Fruit fly (Drosophila melanogaster) whole organism, embryonic: ENCODE measurements around the gene Uba5.

Experiments used
- Atf3 ChIP-seq: fragments of 200-800 bp; sonication (Bioruptor generic); optimal IDR thresholded peaks from 3 replicates; lab custom pipeline; 2016; ENCODE audit warnings: missing biosample characterization, missing genetic modification characterization
- Bgb ChIP-seq: fragments of 200-800 bp; sonication (Bioruptor generic); IDR thresholded peaks from 2 replicates; pipeline ENCODE4 v1.3.6; 2022; ENCODE audit warnings: missing biosample characterization, missing genetic modification characterization; ENCODE audit not compliant: partially characterized antibody
- CG12744 ChIP-seq: fragments of 200-800 bp; sonication (Bioruptor generic); optimal IDR thresholded peaks from 2 replicates; lab custom pipeline; 2016; ENCODE audit warnings: missing biosample characterization, missing genetic modification characterization
- CG14860 ChIP-seq: fragments of 200-800 bp; sonication (Bioruptor generic); IDR thresholded peaks from 3 replicates; pipeline ENCODE4 v1.3.6; 2022; ENCODE audit warnings: missing biosample characterization, missing genetic modification characterization; ENCODE audit not compliant: partially characterized antibody
- CG1529 ChIP-seq: fragments of 200-800 bp; sonication (Bioruptor generic); optimal IDR thresholded peaks from 3 replicates; lab custom pipeline; 2018; ENCODE audit warnings: missing biosample characterization, missing genetic modification characterization
- CG31224 ChIP-seq: fragments of 200-800 bp; sonication (Bioruptor generic); IDR thresholded peaks from 2 replicates; pipeline ENCODE4 v1.3.6; 2022; ENCODE audit warnings: missing biosample characterization, missing genetic modification characterization
- CG3281 ChIP-seq: fragments of 200-800 bp; sonication (Bioruptor generic); optimal IDR thresholded peaks from 3 replicates; lab custom pipeline; 2017; ENCODE audit warnings: missing biosample characterization, mild to moderate bottlenecking, missing genetic modification characterization
- CG34224 ChIP-seq: fragments of 200-800 bp; sonication (Bioruptor generic); IDR thresholded peaks from 3 replicates; pipeline ENCODE4 v1.3.6; 2022; ENCODE audit warnings: missing biosample characterization, missing genetic modification characterization; ENCODE audit not compliant: partially characterized antibody
- CG3847 ChIP-seq: fragments of 200-800 bp; sonication (Bioruptor generic); IDR thresholded peaks from 2 replicates; pipeline ENCODE4 v1.3.6; 2022; ENCODE audit warnings: missing biosample characterization, missing genetic modification characterization
- CG4424 ChIP-seq: fragments of 200-800 bp; sonication (Bioruptor generic); optimal IDR thresholded peaks from 3 replicates; lab custom pipeline; 2016; ENCODE audit warnings: missing biosample characterization, missing genetic modification characterization
- CG4820 ChIP-seq: fragments of 200-800 bp; sonication (Bioruptor generic); optimal IDR thresholded peaks from 3 replicates; lab custom pipeline; 2016; ENCODE audit warnings: missing biosample characterization, missing genetic modification characterization
- CG4854 ChIP-seq: fragments of 200-800 bp; sonication (Bioruptor generic); optimal IDR thresholded peaks from 2 replicates; lab custom pipeline; 2016; ENCODE audit warnings: missing biosample characterization, missing genetic modification characterization, inconsistent platforms
- CG5180 ChIP-seq: fragments of 200-800 bp; sonication (Bioruptor generic); optimal IDR thresholded peaks from 3 replicates; lab custom pipeline; 2017; ENCODE audit warnings: missing biosample characterization, missing genetic modification characterization, mild to moderate bottlenecking, moderate library complexity, missing genetic modification reagents
- CG6175 ChIP-seq: fragments of 200-800 bp; sonication (Bioruptor generic); IDR thresholded peaks from 3 replicates; pipeline ENCODE4 v1.3.6; 2022; ENCODE audit warnings: missing biosample characterization, missing genetic modification characterization
- CG7271 ChIP-seq: fragments of 200-800 bp; sonication (Bioruptor generic); optimal IDR thresholded peaks from 2 replicates; lab custom pipeline; 2018; ENCODE audit warnings: missing biosample characterization, mild to moderate bottlenecking, missing genetic modification characterization, moderate library complexity
- CG7556 ChIP-seq: fragments of 200-800 bp; sonication (Bioruptor generic); optimal IDR thresholded peaks from 2 replicates; lab custom pipeline; 2017; ENCODE audit warnings: missing biosample characterization, mild to moderate bottlenecking, missing genetic modification characterization
- CG7928 ChIP-seq: fragments of 200-800 bp; sonication (Bioruptor generic); optimal IDR thresholded peaks from 2 replicates; lab custom pipeline; 2017; ENCODE audit warnings: missing biosample characterization, mild to moderate bottlenecking, missing genetic modification characterization
- Dad ChIP-seq: fragments of 200-800 bp; sonication (Bioruptor generic); optimal IDR thresholded peaks from 3 replicates; lab custom pipeline; 2016; ENCODE audit warnings: missing biosample characterization, missing genetic modification characterization
- Dll ChIP-seq: fragments of 200-800 bp; sonication (Bioruptor generic); IDR thresholded peaks from 4 replicates; pipeline ENCODE4 v1.3.6; 2022; ENCODE audit warnings: missing biosample characterization, missing genetic modification characterization; ENCODE audit not compliant: partially characterized antibody
- Hsf ChIP-seq: fragments of 200-800 bp; sonication (Bioruptor generic); optimal IDR thresholded peaks from 3 replicates; lab custom pipeline; 2016; ENCODE audit warnings: missing biosample characterization, missing genetic modification characterization
- Lim3 ChIP-seq: fragments of 200-800 bp; sonication (Bioruptor generic); IDR thresholded peaks from 2 replicates; pipeline ENCODE4 v1.3.6; 2022; ENCODE audit warnings: missing biosample characterization, missing genetic modification characterization
- MTF-1 ChIP-seq: fragments of 200-800 bp; sonication (Bioruptor generic); optimal IDR thresholded peaks from 2 replicates; lab custom pipeline; 2018; ENCODE audit warnings: missing biosample characterization, mild to moderate bottlenecking, missing genetic modification characterization, borderline replicate concordance
- PHDP ChIP-seq: fragments of 200-800 bp; sonication (Bioruptor generic); optimal IDR thresholded peaks from 3 replicates; lab custom pipeline; 2018; ENCODE audit warnings: missing biosample characterization, mild to moderate bottlenecking, missing genetic modification characterization, moderate library complexity
- al ChIP-seq: fragments of 200-800 bp; sonication (Bioruptor generic); IDR thresholded peaks from 2 replicates; pipeline ENCODE4 v1.3.6; 2022; ENCODE audit warnings: missing biosample characterization, missing genetic modification characterization
- az2 ChIP-seq: fragments of 200-800 bp; sonication (Bioruptor generic); optimal IDR thresholded peaks from 3 replicates; lab custom pipeline; 2016; ENCODE audit warnings: missing biosample characterization, missing genetic modification characterization
- bcd ChIP-seq: fragments of 200-800 bp; sonication (Bioruptor generic); optimal IDR thresholded peaks from 2 replicates; lab custom pipeline; 2017; ENCODE audit warnings: missing biosample characterization, mild to moderate bottlenecking, missing genetic modification characterization
- bigmax ChIP-seq: fragments of 200-800 bp; sonication (Bioruptor generic); optimal IDR thresholded peaks from 2 replicates; lab custom pipeline; 2018; ENCODE audit warnings: missing biosample characterization, mild to moderate bottlenecking, missing genetic modification characterization
- chif ChIP-seq, 2 experiments: fragments of 200-800 bp; sonication (Bioruptor generic); optimal IDR thresholded peaks; 3 replicates each; lab custom pipeline; 2016; ENCODE audit warnings: missing biosample characterization in 2 of 2, missing genetic modification characterization in 2 of 2
- chn ChIP-seq: fragments of 200-800 bp; sonication (Bioruptor generic); optimal IDR thresholded peaks from 2 replicates; lab custom pipeline; 2016; ENCODE audit warnings: missing biosample characterization, missing genetic modification characterization
- corto ChIP-seq: fragments of 200-800 bp; sonication (Bioruptor generic); optimal IDR thresholded peaks from 2 replicates; lab custom pipeline; 2016; ENCODE audit warnings: missing biosample characterization, mild to moderate bottlenecking, missing genetic modification characterization, moderate library complexity
- ems ChIP-seq: fragments of 200-800 bp; sonication (Bioruptor generic); optimal IDR thresholded peaks from 3 replicates; lab custom pipeline; 2016; ENCODE audit warnings: missing biosample characterization, missing genetic modification characterization
- ewg ChIP-seq: fragments of 200-800 bp; sonication (Bioruptor generic); optimal IDR thresholded peaks from 3 replicates; lab custom pipeline; 2017; ENCODE audit warnings: mild to moderate bottlenecking, missing biosample characterization, missing genetic modification reagents, missing genetic modification characterization
- fd102C ChIP-seq: fragments of 200-800 bp; sonication (Bioruptor generic); optimal IDR thresholded peaks from 2 replicates; lab custom pipeline; 2018; ENCODE audit warnings: missing biosample characterization, mild to moderate bottlenecking, missing genetic modification characterization, moderate library complexity
- insv ChIP-seq, 2 experiments: fragments of 200-800 bp; sonication (Bioruptor generic); optimal IDR thresholded peaks; 3 replicates each; lab custom pipeline; 2016 to 2018; ENCODE audit warnings: missing biosample characterization in 2 of 2, missing genetic modification characterization in 2 of 2
- jigr1 ChIP-seq: fragments of 200-800 bp; sonication (Bioruptor generic); IDR thresholded peaks from 3 replicates; pipeline ENCODE4 v1.3.6; 2022; ENCODE audit warnings: missing biosample characterization, missing genetic modification characterization
- knrl ChIP-seq: fragments of 200-800 bp; sonication (Bioruptor generic); IDR thresholded peaks from 3 replicates; pipeline ENCODE4 v1.3.6; 2022; ENCODE audit warnings: missing biosample characterization, missing genetic modification characterization; ENCODE audit not compliant: partially characterized antibody
- lilli ChIP-seq: fragments of 200-800 bp; sonication (Bioruptor generic); optimal IDR thresholded peaks from 3 replicates; lab custom pipeline; 2016; ENCODE audit warnings: missing biosample characterization, missing genetic modification characterization
- lmd ChIP-seq: fragments of 200-800 bp; sonication (Bioruptor generic); IDR thresholded peaks from 2 replicates; pipeline ENCODE4 v1.3.6; 2022; ENCODE audit warnings: missing biosample characterization, missing genetic modification characterization
- lola ChIP-seq, 3 experiments: fragments of >200 bp in 2 of 3; fragments of 200-800 bp in 1 of 3; sonication (Bioruptor generic) in 1 of 3; optimal IDR thresholded peaks; 2 replicates each; lab custom pipeline; 2017 to 2019; ENCODE audit warnings: missing biosample characterization in 3 of 3, missing genetic modification characterization in 3 of 3, mild to moderate bottlenecking in 1 of 3, moderate library complexity in 1 of 3
- lov ChIP-seq, 2 experiments: fragments of 200-800 bp in 1 of 2; fragments of >200 bp in 1 of 2; sonication (Bioruptor generic) in 1 of 2; IDR thresholded peaks in 1 of 2; optimal IDR thresholded peaks in 1 of 2; 2 replicates in 1 of 2; 3 replicates in 1 of 2; pipeline versions ENCODE4 v1.3.6 to Lab custom; 2017 to 2022; ENCODE audit warnings: missing biosample characterization in 1 of 2, missing genetic modification characterization in 1 of 2
- nom ChIP-seq: fragments of 200-800 bp; sonication (Bioruptor generic); optimal IDR thresholded peaks from 2 replicates; lab custom pipeline; 2017; ENCODE audit warnings: missing biosample characterization, missing genetic modification characterization, mild to moderate bottlenecking, moderate library complexity, missing genetic modification reagents
- pita ChIP-seq: fragments of 200-800 bp; sonication (Bioruptor generic); optimal IDR thresholded peaks from 2 replicates; lab custom pipeline; 2017; ENCODE audit warnings: missing biosample characterization, mild to moderate bottlenecking, missing genetic modification characterization
- pros ChIP-seq: fragments of 200-800 bp; sonication (Bioruptor generic); optimal IDR thresholded peaks from 3 replicates; lab custom pipeline; 2019; ENCODE audit warnings: missing biosample characterization, mild to moderate bottlenecking, missing genetic modification characterization, moderate library complexity
- pzg ChIP-seq: fragments of 200-800 bp; sonication (Bioruptor generic); optimal IDR thresholded peaks from 3 replicates; lab custom pipeline; 2018; ENCODE audit warnings: missing biosample characterization, mild to moderate bottlenecking, missing genetic modification characterization, moderate library complexity
- sens-2 ChIP-seq: fragments of 200-800 bp; sonication (Bioruptor generic); IDR thresholded peaks from 2 replicates; pipeline ENCODE4 v1.3.6; 2022; ENCODE audit warnings: missing biosample characterization, missing genetic modification characterization
- sim ChIP-seq: fragments of 200-800 bp; sonication (Bioruptor generic); IDR thresholded peaks from 2 replicates; pipeline ENCODE4 v1.3.6; 2022; ENCODE audit warnings: missing biosample characterization, missing genetic modification characterization
- sna ChIP-seq: fragments of 200-800 bp; sonication (Bioruptor generic); IDR thresholded peaks from 2 replicates; pipeline ENCODE4 v1.3.6; 2022; ENCODE audit warnings: missing biosample characterization, missing genetic modification characterization; ENCODE audit not compliant: partially characterized antibody
- so ChIP-seq: fragments of 200-800 bp; sonication (Bioruptor generic); IDR thresholded peaks from 3 replicates; pipeline ENCODE4 v1.3.6; 2022; ENCODE audit warnings: missing biosample characterization, missing genetic modification characterization
- unc-4 ChIP-seq: fragments of 200-800 bp; sonication (Bioruptor generic); IDR thresholded peaks from 2 replicates; pipeline ENCODE4 v1.3.6; 2022; ENCODE audit warnings: missing biosample characterization, missing genetic modification characterization; ENCODE audit not compliant: partially characterized antibody

The Uba5 gene

dm6 chrX:11451027-11451572 lies 32.2 kb upstream of the Uba5 start (continued):
- TF ChIP-seq CG7271 (tag; lab: Kevin White, UChicago) = no peak
- peak; percentile 30 for TF ChIP-seq CG4854 (GFP tag; lab: Kevin White, UChicago)
- no peak for TF ChIP-seq Dad (GFP tag; lab: Kevin White, UChicago)
- TF ChIP-seq Bgb (GFP tag; lab: Robert Waterston, UW) = no peak
- TF ChIP-seq CG31224 = peak; percentile 41; the same call in 1 of the 2 replicates
- TF ChIP-seq CG14860 (GFP tag; lab: Robert Waterston, UW) = no peak
- TF ChIP-seq Dll (GFP tag; lab: Robert Waterston, UW) = no peak
- no peak for TF ChIP-seq CG4820 (GFP tag; lab: Kevin White, UChicago)
- TF ChIP-seq MTF-1 (GFP tag; lab: Kevin White, UChicago) = no peak
- no peak for TF ChIP-seq pros (GFP tag; lab: Kevin White, UChicago)
- peak; percentile 67 for TF ChIP-seq lilli (GFP tag; lab: Kevin White, UChicago)
- no peak for TF ChIP-seq CG1529 (GFP tag; lab: Kevin White, UChicago)
- peak; percentile 33 for TF ChIP-seq CG3281 (GFP tag; lab: Kevin White, UChicago)
- no peak for TF ChIP-seq pzg (GFP tag; lab: Kevin White, UChicago)
- peak; percentile 27 for TF ChIP-seq bcd
- no peak for TF ChIP-seq jigr1 (GFP tag; lab: Robert Waterston, UW)
- peak; percentile 54 for TF ChIP-seq al (GFP tag; lab: Robert Waterston, UW)
- peak; percentile 17 for TF ChIP-seq az2 (GFP tag; lab: Kevin White, UChicago)
- TF ChIP-seq CG7556 = no peak
- TF ChIP-seq corto (GFP tag; lab: Kevin White, UChicago) = no peak
- TF ChIP-seq chif (GFP tag; optimal IDR thresholded peaks at IDR 0.05; lab: Kevin White, UChicago) = peak in 1 of 2 experiments; percentile 22
- TF ChIP-seq CG5180 (GFP tag; lab: Kevin White, UChicago) = peak; percentile 25
- no peak for TF ChIP-seq nom (GFP tag; lab: Kevin White, UChicago)
- no peak for TF ChIP-seq Atf3 (GFP tag; lab: Kevin White, UChicago)
- peak; percentile 69 for TF ChIP-seq lmd (GFP tag; lab: Robert Waterston, UW)
- peak; percentile 6 for TF ChIP-seq CG4424
- TF ChIP-seq fd102C (GFP tag; lab: Kevin White, UChicago) = no peak
- no peak for TF ChIP-seq bigmax (GFP tag; lab: Kevin White, UChicago)
- no peak for TF ChIP-seq CG7928 (GFP tag; lab: Kevin White, UChicago)
- TF ChIP-seq CG3847 (GFP tag; lab: Robert Waterston, UW) = peak; percentile 42; the same call in 1 of the 2 replicates
- TF ChIP-seq lola (GFP tag; optimal IDR thresholded peaks at IDR 0.05; lab: Kevin White, UChicago) = no peak
- TF ChIP-seq unc-4 (GFP tag; lab: Robert Waterston, UW) = no peak
- TF ChIP-seq CG12744 (GFP tag; lab: Kevin White, UChicago) = no peak
- TF ChIP-seq insv (GFP tag; optimal IDR thresholded peaks at IDR 0.05; lab: Kevin White, UChicago) = no peak
- no peak for TF ChIP-seq pita
- no peak for TF ChIP-seq Lim3 (GFP tag; lab: Robert Waterston, UW)
- no peak for TF ChIP-seq sens-2 (GFP tag; lab: Robert Waterston, UW)
- no peak for TF ChIP-seq sim (GFP tag; lab: Robert Waterston, UW)
- TF ChIP-seq PHDP (tag; lab: Kevin White, UChicago) = peak; percentile 33
- 0 out of 3 replicates have a peak, but pooled peaks have one; percentile 37 for TF ChIP-seq CG6175 (GFP tag; lab: Robert Waterston, UW)
- no peak for TF ChIP-seq lov (optimal IDR thresholded peaks at IDR 0.05; lab: Kevin White, UChicago)
- TF ChIP-seq lov (GFP tag; IDR thresholded peaks at IDR 0.05; lab: Robert Waterston, UW) = 0 out of 3 replicates have a peak, but pooled peaks have one; percentile 18
- no peak for TF ChIP-seq sna
- no peak for TF ChIP-seq ems
- peak; percentile 38; the same call in 1 of the 3 replicates for TF ChIP-seq so (GFP tag; lab: Robert Waterston, UW)
- TF ChIP-seq Hsf (GFP tag; lab: Kevin White, UChicago) = peak; percentile 27
- no peak for TF ChIP-seq ewg (GFP tag; lab: Kevin White, UChicago)
- no peak for TF ChIP-seq CG34224 (GFP tag; lab: Robert Waterston, UW)
- TF ChIP-seq knrl (GFP tag; lab: Robert Waterston, UW) = no peak
- no peak for TF ChIP-seq chn (GFP tag; lab: Kevin White, UChicago)
